Worm (Caenorhabditis elegans): ENCODE results near the gene K08F11.1.

DNA sequence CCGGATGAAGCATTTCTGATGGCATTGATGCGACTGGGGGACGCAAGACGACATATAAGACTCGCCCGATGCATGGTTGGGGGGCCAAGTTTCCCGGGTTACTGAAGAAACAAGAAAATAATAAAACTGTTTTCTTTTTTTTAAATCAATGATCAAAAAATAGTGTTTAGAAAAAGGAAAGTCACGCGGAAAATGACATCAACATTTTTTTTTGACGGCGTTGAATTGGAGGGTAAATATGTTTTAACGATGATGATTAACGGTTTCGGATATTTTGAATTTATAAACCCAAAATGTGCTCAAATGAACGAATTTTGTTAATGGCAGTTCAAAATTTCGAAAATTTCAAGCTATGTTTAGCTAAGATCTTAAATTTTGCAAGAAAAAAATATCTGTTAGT, 20.8 kb upstream of the K08F11.1 start, which contains the start of gene ogdh-1:
- TF ChIP-seq ama-1 (optimal IDR thresholded peaks at IDR 0.05) (no peak), snpc-4 (tag; optimal IDR thresholded peaks at IDR 0.05) (no peak), mdl-1 (tag; optimal IDR thresholded peaks at IDR 0.05) (no peak), fos-1 (tag; optimal IDR thresholded peaks at IDR 0.05) (no peak), ceh-63 (GFP tag; optimal IDR thresholded peaks at IDR 0.05) (no peak), C04F5.9 (tag; optimal IDR thresholded peaks at IDR 0.05) (no peak), nhr-237 (tag; optimal IDR thresholded peaks at IDR 0.05) (no peak), ztf-4 (tag; optimal IDR thresholded peaks at IDR 0.05) (no peak), ztf-11 (tag; optimal IDR thresholded peaks at IDR 0.05) (no peak)

All from whole organism, L1 larva.